Fruit fly (Drosophila melanogaster) whole organism, pupa: ENCODE data around the gene Acsx3.

Experiments used
- CG12605 ChIP-seq: fragments of 200-800 bp; sonication (Bioruptor generic); IDR thresholded peaks from 2 replicates; pipeline ENCODE4 v1.3.6; 2022; ENCODE audit warnings: missing biosample characterization, missing genetic modification characterization
- CG15710 ChIP-seq: fragments of 200-800 bp; sonication (Bioruptor generic); optimal IDR thresholded peaks from 2 replicates; lab custom pipeline; 2018; ENCODE audit warnings: missing biosample characterization, mild to moderate bottlenecking, missing genetic modification characterization, moderate library complexity
- CG32121 ChIP-seq: fragments of 200-800 bp; sonication (Bioruptor generic); IDR thresholded peaks from 2 replicates; pipeline ENCODE4 v1.3.6; 2022; ENCODE audit warnings: missing biosample characterization, missing genetic modification characterization
- CG8301 ChIP-seq: fragments of 200-800 bp; sonication (Bioruptor generic); optimal IDR thresholded peaks from 2 replicates; lab custom pipeline; 2018; ENCODE audit warnings: missing biosample characterization, mild to moderate bottlenecking, missing genetic modification characterization
- CG9948 ChIP-seq: fragments of 200-800 bp; sonication (Bioruptor generic); optimal IDR thresholded peaks from 2 replicates; lab custom pipeline; 2018; ENCODE audit warnings: missing biosample characterization, mild to moderate bottlenecking, missing genetic modification characterization, moderate library complexity
- Ets98B ChIP-seq: fragments of 200-800 bp; sonication (Bioruptor generic); IDR thresholded peaks from 2 replicates; pipeline ENCODE4 v1.3.6; 2022; ENCODE audit warnings: missing biosample characterization, missing genetic modification characterization
- Pif1B ChIP-seq: fragments of 200-800 bp; sonication (Bioruptor generic); optimal IDR thresholded peaks from 3 replicates; lab custom pipeline; 2016; ENCODE audit warnings: missing biosample characterization, missing genetic modification characterization
- Snoo ChIP-seq: fragments of 200-800 bp; sonication (Bioruptor generic); optimal IDR thresholded peaks from 3 replicates; lab custom pipeline; 2017; ENCODE audit warnings: missing biosample characterization, mild to moderate bottlenecking, missing genetic modification characterization, inconsistent platforms
- fd96Ca ChIP-seq: fragments of 200-800 bp; sonication (Bioruptor generic); IDR thresholded peaks from 3 replicates; pipeline ENCODE4 v1.3.6; 2022; ENCODE audit warnings: missing biosample characterization, missing genetic modification characterization
- rn ChIP-seq: fragments of 200-800 bp; sonication (Bioruptor generic); IDR thresholded peaks from 2 replicates; pipeline ENCODE4 v1.3.6; 2022; ENCODE audit warnings: missing biosample characterization, missing genetic modification characterization

DNA sequence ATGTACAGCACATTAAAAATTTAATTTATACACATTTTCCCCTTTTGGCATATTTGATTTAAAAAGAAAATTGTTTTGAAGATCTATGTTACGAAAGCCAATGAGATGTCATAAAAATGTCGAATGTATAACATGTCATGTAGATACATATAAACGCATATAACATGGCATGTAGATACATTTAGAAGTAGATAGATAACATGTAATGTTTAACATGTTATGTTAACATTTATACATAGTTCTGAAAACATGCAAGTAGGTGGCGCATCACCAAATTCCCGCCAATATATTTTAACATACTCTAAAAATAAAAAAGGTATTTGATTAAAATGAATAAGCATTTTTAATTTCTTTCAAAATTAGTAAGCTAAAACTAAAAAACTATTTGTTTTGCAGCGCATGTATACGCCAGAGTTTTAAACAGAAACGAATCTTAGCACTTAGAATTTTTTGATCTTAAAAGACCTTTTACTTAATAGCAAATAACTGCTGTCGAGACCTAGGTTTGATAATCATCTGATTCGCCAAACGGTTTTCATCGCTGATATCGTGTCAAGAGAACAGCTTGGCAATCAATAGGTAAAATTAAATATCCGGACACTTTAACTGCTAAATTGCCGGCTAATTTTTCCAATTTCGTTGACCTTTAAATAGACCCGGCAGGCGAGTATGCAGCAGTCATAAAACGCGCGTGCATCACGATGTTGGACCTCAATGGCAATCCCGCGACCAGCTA lies 2.8 kb upstream of the Acsx3 start, which contains the start of gene Acsx2:
- TF ChIP-seq Ets98B (no peak), Snoo (tag; lab: Kevin White, UChicago) (no peak), CG9948 (no peak), fd96Ca (GFP tag; lab: Robert Waterston, UW) (no peak), rn (GFP tag; lab: Robert Waterston, UW) (no peak), CG8301 (no peak), CG32121 (GFP tag; lab: Robert Waterston, UW) (no peak), CG12605 (GFP tag; lab: Robert Waterston, UW) (no peak), Pif1B (no peak), CG15710 (no peak)
